Fruit fly (Drosophila melanogaster) whole organism, embryonic: ENCODE data around the gene Mtpalpha.
A peak's percentile ranks its signal among the peaks of the same experiment; 100 is the strongest.

Source experiments
- Antp ChIP-seq: fragments of 200-800 bp; sonication (Bioruptor generic); optimal IDR thresholded peaks from 3 replicates; lab custom pipeline; 2016; ENCODE audit warnings: missing biosample characterization, missing genetic modification characterization
- Bteb2 ChIP-seq: fragments of 200-800 bp; sonication (Bioruptor generic); optimal IDR thresholded peaks from 2 replicates; lab custom pipeline; 2016; ENCODE audit warnings: missing biosample characterization, missing genetic modification characterization
- CG10147 ChIP-seq: fragments of 200-800 bp; sonication (Bioruptor generic); optimal IDR thresholded peaks from 2 replicates; lab custom pipeline; 2019; ENCODE audit warnings: missing biosample characterization, mild to moderate bottlenecking, missing genetic modification characterization, moderate library complexity
- CG10274 ChIP-seq: fragments of 200-800 bp; sonication (Bioruptor generic); optimal IDR thresholded peaks from 3 replicates; lab custom pipeline; 2017; ENCODE audit warnings: missing biosample characterization, mild to moderate bottlenecking, missing genetic modification characterization
- CG11093 ChIP-seq: fragments of 200-800 bp; sonication (Bioruptor generic); IDR thresholded peaks from 3 replicates; pipeline ENCODE4 v1.3.6; 2022; ENCODE audit warnings: missing biosample characterization, missing genetic modification characterization
- CG11398 ChIP-seq: fragments of 200-800 bp; sonication (Bioruptor generic); optimal IDR thresholded peaks from 2 replicates; lab custom pipeline; 2016; ENCODE audit warnings: missing biosample characterization, missing genetic modification characterization
- CG12071 ChIP-seq: fragments of 200-800 bp; sonication (Bioruptor generic); optimal IDR thresholded peaks from 3 replicates; lab custom pipeline; 2018; ENCODE audit warnings: missing biosample characterization, mild to moderate bottlenecking, missing genetic modification characterization
- CG13624 ChIP-seq: fragments of 200-800 bp; sonication (Bioruptor generic); optimal IDR thresholded peaks from 2 replicates; lab custom pipeline; 2016; ENCODE audit warnings: missing biosample characterization, missing genetic modification characterization
- CG16779 ChIP-seq: fragments of 200-800 bp; sonication (Bioruptor generic); IDR thresholded peaks from 2 replicates; pipeline ENCODE4 v1.3.6; 2022; ENCODE audit warnings: missing biosample characterization, missing genetic modification characterization
- CG16815 ChIP-seq: fragments of 200-800 bp; sonication (Bioruptor generic); optimal IDR thresholded peaks from 3 replicates; lab custom pipeline; 2017; ENCODE audit warnings: missing biosample characterization, mild to moderate bottlenecking, missing genetic modification characterization
- CG17802 ChIP-seq: fragments of 200-800 bp; sonication (Bioruptor generic); optimal IDR thresholded peaks from 2 replicates; lab custom pipeline; 2018; ENCODE audit warnings: missing biosample characterization, mild to moderate bottlenecking, missing genetic modification characterization, moderate library complexity
- CG17829 ChIP-seq: fragments of 200-800 bp; optimal IDR thresholded peaks from 2 replicates; lab custom pipeline; 2019; ENCODE audit warnings: missing biosample characterization, mild to moderate bottlenecking, missing genetic modification characterization, moderate library complexity
- CG2889 ChIP-seq: fragments of 200-800 bp; sonication (Bioruptor generic); IDR thresholded peaks from 3 replicates; pipeline ENCODE4 v1.3.6; 2022; ENCODE audit warnings: missing biosample characterization, missing genetic modification characterization
- CG31224 ChIP-seq: fragments of 200-800 bp; sonication (Bioruptor generic); IDR thresholded peaks from 2 replicates; pipeline ENCODE4 v1.3.6; 2022; ENCODE audit warnings: missing biosample characterization, missing genetic modification characterization
- CG33213 ChIP-seq: fragments of 200-800 bp; sonication (Bioruptor generic); optimal IDR thresholded peaks from 3 replicates; lab custom pipeline; 2016; ENCODE audit warnings: missing biosample characterization, missing genetic modification characterization
- CG3726 ChIP-seq: fragments of 200-800 bp; sonication (Bioruptor generic); IDR thresholded peaks from 3 replicates; pipeline ENCODE4, ENCODE4 v1.3.6; 2022; ENCODE audit warnings: missing biosample characterization, missing genetic modification characterization
- CG7987 ChIP-seq: fragments of 200-800 bp; sonication (Bioruptor generic); optimal IDR thresholded peaks from 2 replicates; lab custom pipeline; 2018; ENCODE audit warnings: missing biosample characterization, mild to moderate bottlenecking, missing genetic modification characterization, moderate library complexity
- CG9437 ChIP-seq: fragments of 200-800 bp; sonication (Bioruptor generic); optimal IDR thresholded peaks from 2 replicates; lab custom pipeline; 2018; ENCODE audit warnings: missing biosample characterization, mild to moderate bottlenecking, missing genetic modification characterization
- Chrac-16 ChIP-seq: fragments of 200-800 bp; sonication (Bioruptor generic); optimal IDR thresholded peaks from 3 replicates; lab custom pipeline; 2016; ENCODE audit warnings: missing biosample characterization, missing genetic modification characterization
- Dll ChIP-seq: fragments of 200-800 bp; sonication (Bioruptor generic); IDR thresholded peaks from 4 replicates; pipeline ENCODE4 v1.3.6; 2022; ENCODE audit warnings: missing biosample characterization, missing genetic modification characterization; ENCODE audit not compliant: partially characterized antibody
- Dref ChIP-seq: fragments of 200-800 bp; sonication (Bioruptor generic); IDR thresholded peaks from 2 replicates; pipeline ENCODE4 v1.3.6; 2022; ENCODE audit warnings: missing biosample characterization, missing genetic modification characterization
- Ets65A ChIP-seq: fragments of 200-800 bp; sonication (Bioruptor generic); peaks from one replicate; lab custom pipeline; 2016; ENCODE audit warnings: missing biosample characterization, missing genetic modification characterization
- HLHmδ ChIP-seq: fragments of 200-800 bp; sonication (Bioruptor generic); optimal IDR thresholded peaks from 2 replicates; lab custom pipeline; 2018; ENCODE audit warnings: missing biosample characterization, mild to moderate bottlenecking, missing genetic modification characterization, moderate library complexity
- Hand ChIP-seq: fragments of 200-800 bp; sonication (Bioruptor generic); optimal IDR thresholded peaks from 2 replicates; lab custom pipeline; 2017; ENCODE audit warnings: mild to moderate bottlenecking, missing biosample characterization, missing genetic modification reagents, missing genetic modification characterization
- Hsf ChIP-seq: fragments of 200-800 bp; sonication (Bioruptor generic); optimal IDR thresholded peaks from 3 replicates; lab custom pipeline; 2016; ENCODE audit warnings: missing biosample characterization, missing genetic modification characterization
- Jarid2 ChIP-seq: fragments of 200-800 bp; sonication (Bioruptor generic); optimal IDR thresholded peaks from 3 replicates; lab custom pipeline; 2017; ENCODE audit warnings: mild to moderate bottlenecking, missing biosample characterization, missing genetic modification reagents, missing genetic modification characterization
- MESR4 ChIP-seq: fragments of 200-800 bp; sonication (Bioruptor generic); optimal IDR thresholded peaks from 2 replicates; lab custom pipeline; 2018; ENCODE audit warnings: missing biosample characterization, mild to moderate bottlenecking, missing genetic modification characterization, moderate library complexity
- Optix ChIP-seq: fragments of 200-800 bp; sonication (Bioruptor generic); IDR thresholded peaks from 3 replicates; pipeline ENCODE4 v1.3.6; 2022; ENCODE audit warnings: missing biosample characterization, missing genetic modification characterization
- Sin3A ChIP-seq: fragments of >200 bp; optimal IDR thresholded peaks from 2 replicates; lab custom pipeline; 2018
- Six4 ChIP-seq: fragments of 200-800 bp; sonication (Bioruptor generic); optimal IDR thresholded peaks from 2 replicates; lab custom pipeline; 2016; ENCODE audit warnings: missing biosample characterization, missing genetic modification characterization
- ac ChIP-seq: fragments of 200-800 bp; sonication (Bioruptor generic); optimal IDR thresholded peaks from 3 replicates; lab custom pipeline; 2017; ENCODE audit warnings: missing biosample characterization, mild to moderate bottlenecking, missing genetic modification characterization
- ap ChIP-seq: fragments of 200-800 bp; sonication (Bioruptor generic); IDR thresholded peaks from 2 replicates; pipeline ENCODE4 v1.3.6; 2022; ENCODE audit warnings: missing biosample characterization, missing genetic modification characterization
- bowl ChIP-seq: fragments of 200-800 bp; sonication (Bioruptor generic); IDR thresholded peaks from 2 replicates; pipeline ENCODE4 v1.3.6; 2022; ENCODE audit warnings: missing biosample characterization, missing genetic modification characterization
- chn ChIP-seq: fragments of 200-800 bp; sonication (Bioruptor generic); optimal IDR thresholded peaks from 2 replicates; lab custom pipeline; 2016; ENCODE audit warnings: missing biosample characterization, missing genetic modification characterization
- crol ChIP-seq: fragments of 200-800 bp; sonication (Bioruptor generic); IDR thresholded peaks from 2 replicates; pipeline ENCODE4 v1.3.6; 2022; ENCODE audit warnings: missing biosample characterization, missing genetic modification characterization
- cwo ChIP-seq: fragments of 200-800 bp; sonication (Bioruptor generic); optimal IDR thresholded peaks from 3 replicates; lab custom pipeline; 2017; ENCODE audit warnings: missing biosample characterization, missing genetic modification characterization, mild to moderate bottlenecking, moderate library complexity, missing genetic modification reagents
- dan ChIP-seq: fragments of 200-800 bp; sonication (Bioruptor generic); IDR thresholded peaks from 2 replicates; pipeline ENCODE4 v1.3.6; 2022; ENCODE audit warnings: missing biosample characterization, missing genetic modification characterization
- eve ChIP-seq, 2 experiments: fragments of >200 bp; optimal IDR thresholded peaks; 2 replicates each; lab custom pipeline; 2017; ENCODE audit warnings: missing biosample characterization in 2 of 2, missing genetic modification characterization in 2 of 2
- gce ChIP-seq: fragments of 200-800 bp; sonication (Bioruptor generic); IDR thresholded peaks from 3 replicates; pipeline ENCODE4 v1.3.6; 2022; ENCODE audit warnings: missing biosample characterization, missing genetic modification characterization
- gcm2 ChIP-seq: fragments of 200-800 bp; sonication (Bioruptor generic); optimal IDR thresholded peaks from 2 replicates; lab custom pipeline; 2016; ENCODE audit warnings: missing biosample characterization, missing genetic modification characterization
- gfzf ChIP-seq: fragments of 200-800 bp; sonication (Bioruptor generic); optimal IDR thresholded peaks from 2 replicates; lab custom pipeline; 2016; ENCODE audit warnings: missing biosample characterization, mild to moderate bottlenecking, missing genetic modification characterization, moderate library complexity
- grau ChIP-seq: fragments of 200-800 bp; optimal IDR thresholded peaks from 3 replicates; lab custom pipeline; 2019; ENCODE audit warnings: missing biosample characterization, mild to moderate bottlenecking, missing genetic modification characterization, moderate library complexity
- hbn ChIP-seq: fragments of 200-800 bp; sonication (Bioruptor generic); IDR thresholded peaks from 2 replicates; pipeline ENCODE4 v1.3.6; 2022; ENCODE audit warnings: missing biosample characterization, missing genetic modification characterization; ENCODE audit not compliant: partially characterized antibody
- insv ChIP-seq, 2 experiments: fragments of 200-800 bp; sonication (Bioruptor generic); optimal IDR thresholded peaks; 3 replicates each; lab custom pipeline; 2016 to 2018; ENCODE audit warnings: missing biosample characterization in 2 of 2, missing genetic modification characterization in 2 of 2
- maf-S ChIP-seq: fragments of 200-800 bp; sonication (Bioruptor generic); optimal IDR thresholded peaks from 2 replicates; lab custom pipeline; 2016; ENCODE audit warnings: missing biosample characterization, missing genetic modification characterization
- nom ChIP-seq: fragments of 200-800 bp; sonication (Bioruptor generic); optimal IDR thresholded peaks from 2 replicates; lab custom pipeline; 2017; ENCODE audit warnings: missing biosample characterization, missing genetic modification characterization, mild to moderate bottlenecking, moderate library complexity, missing genetic modification reagents
- oc ChIP-seq: fragments of 200-800 bp; sonication (Bioruptor generic); optimal IDR thresholded peaks from 2 replicates; lab custom pipeline; 2018; ENCODE audit warnings: missing biosample characterization, mild to moderate bottlenecking, missing genetic modification characterization, moderate library complexity
- phol ChIP-seq: fragments of 200-800 bp; sonication (Bioruptor generic); optimal IDR thresholded peaks from 3 replicates; lab custom pipeline; 2018; ENCODE audit warnings: missing biosample characterization, mild to moderate bottlenecking, missing genetic modification characterization, moderate library complexity
- sens ChIP-seq: fragments of 200-800 bp; sonication (Bioruptor generic); peaks from one replicate; lab custom pipeline; 2016; ENCODE audit warnings: missing biosample characterization, missing genetic modification characterization
- tll ChIP-seq, 2 experiments: fragments of 200-800 bp in 1 of 2; fragments of >200 bp in 1 of 2; sonication (Bioruptor generic) in 1 of 2; optimal IDR thresholded peaks; 2 replicates each; lab custom pipeline; 2017 to 2019; ENCODE audit warnings: missing biosample characterization in 2 of 2, missing genetic modification characterization in 2 of 2, mild to moderate bottlenecking in 1 of 2, moderate library complexity in 1 of 2
- toy ChIP-seq: fragments of 200-800 bp; sonication (Bioruptor generic); IDR thresholded peaks from 2 replicates; pipeline ENCODE4 v1.3.6; 2022; ENCODE audit warnings: missing biosample characterization, missing genetic modification characterization

Gene Mtpalpha

DNA sequence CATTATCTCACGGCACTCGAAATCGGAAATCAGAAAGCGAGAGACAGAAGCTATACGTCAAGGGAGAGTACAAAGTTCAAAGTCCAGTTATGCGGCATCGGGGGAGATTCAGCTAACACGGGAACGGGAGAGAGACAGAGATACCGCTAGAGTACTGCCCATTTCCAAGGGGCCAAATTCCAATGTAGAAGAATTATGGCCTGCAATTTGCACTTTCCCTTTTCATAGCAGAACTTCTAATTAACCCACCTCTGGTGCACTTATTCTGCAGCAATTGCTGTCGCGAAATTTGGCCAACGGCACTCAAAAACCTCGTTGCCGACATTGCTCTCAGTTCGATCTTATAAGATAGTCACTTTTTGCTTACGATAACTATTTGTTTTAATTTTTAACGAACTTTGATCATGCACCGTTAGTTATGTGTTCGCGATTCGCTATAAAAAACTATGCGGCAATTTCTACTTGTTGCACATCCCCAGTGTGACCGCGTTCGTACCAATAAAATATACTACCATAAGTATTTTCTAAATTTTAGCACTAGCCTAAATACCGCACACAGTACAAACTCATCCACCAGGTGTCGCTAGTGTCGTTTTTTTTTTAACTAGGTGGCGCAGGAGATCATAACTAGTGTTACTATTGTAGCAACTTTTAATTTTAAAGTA lies at the start of gene Mtpalpha (continued):
- TF ChIP-seq grau (tag; lab: Kevin White, UChicago) (no peak), Bteb2 (no peak), CG11398 (no peak), nom (GFP tag; lab: Kevin White, UChicago) (peak; percentile 100), ac (no peak), sens (GFP tag; lab: Kevin White, UChicago) (peak; percentile 89), CG3726 (GFP tag; lab: Robert Waterston, UW) (no peak), CG12071 (GFP tag; lab: Kevin White, UChicago) (no peak), maf-S (no peak), Dref (no peak), phol (peak; percentile 27), oc (no peak), cwo (GFP tag; lab: Kevin White, UChicago) (no peak), gcm2 (GFP tag; lab: Kevin White, UChicago) (peak; percentile 2), bowl (GFP tag; lab: Robert Waterston, UW) (no peak; the same call in 1 of the 2 replicates), Antp (GFP tag; lab: Kevin White, UChicago) (peak; percentile 55), Sin3A (lab: Kevin White, UChicago) (no peak), gfzf (GFP tag; lab: Kevin White, UChicago) (peak; percentile 93), CG13624 (GFP tag; lab: Kevin White, UChicago) (peak; percentile 36), Optix (GFP tag; lab: Robert Waterston, UW) (no peak), HLHmδ (GFP tag; lab: Kevin White, UChicago) (no peak), Hand (GFP tag; lab: Kevin White, UChicago) (no peak), dan (GFP tag; lab: Robert Waterston, UW) (no peak), Ets65A (GFP tag; lab: Kevin White, UChicago) (peak; percentile 58), CG11093 (no peak), Dll (no peak), CG2889 (GFP tag; lab: Robert Waterston, UW) (no peak), crol (GFP tag; lab: Robert Waterston, UW) (no peak), chn (GFP tag; lab: Kevin White, UChicago) (no peak), tll (GFP tag; optimal IDR thresholded peaks at IDR 0.05; lab: Kevin White, UChicago) (no peak), Hsf (peak; percentile 42), ap (GFP tag; lab: Robert Waterston, UW) (no peak), Six4 (no peak), eve (GFP tag; optimal IDR thresholded peaks at IDR 0.05; lab: Kevin White, UChicago) (no peak), CG33213 (GFP tag; lab: Kevin White, UChicago) (peak; percentile 76), MESR4 (GFP tag; lab: Kevin White, UChicago) (peak; percentile 46), CG17829 (no peak), CG17802 (tag; lab: Kevin White, UChicago) (no peak), toy (no peak), CG16779 (GFP tag; lab: Robert Waterston, UW) (no peak), CG31224 (GFP tag; lab: Robert Waterston, UW) (no peak), insv (GFP tag; optimal IDR thresholded peaks at IDR 0.05; lab: Kevin White, UChicago) (peak in 1 of 2 experiments; percentile 41), Chrac-16 (GFP tag; lab: Kevin White, UChicago) (peak; percentile 56), CG16815 (no peak), gce (GFP tag; lab: Robert Waterston, UW) (no peak), CG7987 (peak; percentile 38), CG10147 (GFP tag; lab: Kevin White, UChicago) (no peak), CG10274 (no peak), Jarid2 (GFP tag; lab: Kevin White, UChicago) (peak; percentile 60), CG9437 (no peak), hbn (GFP tag; lab: Robert Waterston, UW) (no peak)
